Fruit fly (Drosophila melanogaster) whole organism, prepupa: ENCODE data around the gene Xpac.

Source experiments
- Blimp-1 ChIP-seq: fragments of 200-800 bp; sonication (Bioruptor generic); optimal IDR thresholded peaks from 3 replicates; lab custom pipeline; 2017; ENCODE audit warnings: missing biosample characterization, missing genetic modification characterization, mild to moderate bottlenecking, moderate library complexity, missing genetic modification reagents
- CG10631 ChIP-seq: fragments of 200-800 bp; sonication (Bioruptor generic); optimal IDR thresholded peaks from 2 replicates; lab custom pipeline; 2016; ENCODE audit warnings: missing biosample characterization, missing genetic modification characterization
- CG10669 ChIP-seq: fragments of 200-800 bp; sonication (Bioruptor generic); optimal IDR thresholded peaks from 3 replicates; lab custom pipeline; 2018; ENCODE audit warnings: missing biosample characterization, mild to moderate bottlenecking, missing genetic modification characterization, moderate library complexity
- CG11902 ChIP-seq: fragments of 200-800 bp; sonication (Bioruptor generic); optimal IDR thresholded peaks from 3 replicates; lab custom pipeline; 2016; ENCODE audit warnings: missing biosample characterization, missing genetic modification characterization
- CG15336 ChIP-seq: fragments of 200-800 bp; sonication (Bioruptor generic); IDR thresholded peaks from 2 replicates; pipeline ENCODE4 v1.3.6; 2022; ENCODE audit warnings: missing biosample characterization, missing genetic modification characterization
- CG1621 ChIP-seq: fragments of 200-800 bp; sonication (Bioruptor generic); optimal IDR thresholded peaks from 3 replicates; lab custom pipeline; 2018; ENCODE audit warnings: missing biosample characterization, mild to moderate bottlenecking, missing genetic modification characterization
- CG16779 ChIP-seq: fragments of 200-800 bp; sonication (Bioruptor generic); optimal IDR thresholded peaks from 3 replicates; lab custom pipeline; 2017; ENCODE audit warnings: missing biosample characterization, mild to moderate bottlenecking, missing genetic modification characterization
- CG31627 ChIP-seq: fragments of 200-800 bp; sonication (Bioruptor generic); optimal IDR thresholded peaks from 3 replicates; lab custom pipeline; 2016; ENCODE audit warnings: missing biosample characterization, missing genetic modification characterization
- CG3919 ChIP-seq: fragments of 200-800 bp; sonication (Bioruptor generic); optimal IDR thresholded peaks from 3 replicates; lab custom pipeline; 2016; ENCODE audit warnings: missing biosample characterization, missing genetic modification characterization
- CG6276 ChIP-seq: fragments of 200-800 bp; sonication (Bioruptor generic); optimal IDR thresholded peaks from 2 replicates; lab custom pipeline; 2017; ENCODE audit warnings: missing biosample characterization, mild to moderate bottlenecking, missing genetic modification characterization
- CG6854 ChIP-seq: fragments of 200-800 bp; sonication (Bioruptor generic); optimal IDR thresholded peaks from 2 replicates; lab custom pipeline; 2017; ENCODE audit warnings: missing biosample characterization, mild to moderate bottlenecking, missing genetic modification characterization
- CG7368 ChIP-seq: fragments of 200-800 bp; sonication (Bioruptor generic); optimal IDR thresholded peaks from 3 replicates; lab custom pipeline; 2016; ENCODE audit warnings: missing biosample characterization, missing genetic modification characterization
- CG8119 ChIP-seq: fragments of 200-800 bp; sonication (Bioruptor generic); IDR thresholded peaks from 3 replicates; pipeline ENCODE4 v1.3.6; 2022; ENCODE audit warnings: missing biosample characterization, missing genetic modification characterization
- CG8319 ChIP-seq: fragments of 200-800 bp; sonication (Bioruptor generic); optimal IDR thresholded peaks from 3 replicates; lab custom pipeline; 2016; ENCODE audit warnings: missing biosample characterization, missing genetic modification characterization
- Eip75B ChIP-seq: fragments of 200-800 bp; sonication (Bioruptor generic); optimal IDR thresholded peaks from 3 replicates; lab custom pipeline; 2016; ENCODE audit warnings: missing biosample characterization, missing genetic modification characterization
- Eip78C ChIP-seq: fragments of 200-800 bp; sonication (Bioruptor generic); peaks from one replicate; lab custom pipeline; 2016; ENCODE audit warnings: missing biosample characterization, missing genetic modification characterization
- Eip93F ChIP-seq: fragments of 200-800 bp; sonication (Bioruptor generic); optimal IDR thresholded peaks from 2 replicates; lab custom pipeline; 2016; ENCODE audit warnings: missing biosample characterization, mild to moderate bottlenecking, missing genetic modification characterization
- Ets96B ChIP-seq: fragments of 200-800 bp; optimal IDR thresholded peaks from 2 replicates; lab custom pipeline; 2019; ENCODE audit warnings: missing biosample characterization, mild to moderate bottlenecking, missing genetic modification characterization, moderate library complexity
- Hr39 ChIP-seq: fragments of 200-800 bp; sonication (Bioruptor generic); optimal IDR thresholded peaks from 2 replicates; lab custom pipeline; 2016; ENCODE audit warnings: missing biosample characterization, missing genetic modification characterization
- Sox102F ChIP-seq: fragments of 200-800 bp; sonication (Bioruptor generic); optimal IDR thresholded peaks from 2 replicates; lab custom pipeline; 2016; ENCODE audit warnings: missing biosample characterization, mild to moderate bottlenecking, missing genetic modification characterization
- Sox14 ChIP-seq: fragments of 200-800 bp; sonication (Bioruptor generic); optimal IDR thresholded peaks from 3 replicates; lab custom pipeline; 2016; ENCODE audit warnings: missing biosample characterization, missing genetic modification characterization
- Sox15 ChIP-seq: fragments of 200-800 bp; sonication (Bioruptor generic); optimal IDR thresholded peaks from 3 replicates; lab custom pipeline; 2016; ENCODE audit warnings: missing biosample characterization, missing genetic modification characterization
- acj6 ChIP-seq: fragments of 200-800 bp; sonication (Bioruptor generic); optimal IDR thresholded peaks from 3 replicates; lab custom pipeline; 2016; ENCODE audit warnings: missing biosample characterization, missing genetic modification characterization
- cyc ChIP-seq: fragments of 200-800 bp; sonication (Bioruptor generic); optimal IDR thresholded peaks from 3 replicates; lab custom pipeline; 2016; ENCODE audit warnings: missing biosample characterization, missing genetic modification characterization
- dac ChIP-seq: fragments of 200-800 bp; sonication (Bioruptor generic); optimal IDR thresholded peaks from 2 replicates; lab custom pipeline; 2017; ENCODE audit warnings: missing biosample characterization, mild to moderate bottlenecking, missing genetic modification characterization
- dsx ChIP-seq: fragments of 200-800 bp; optimal IDR thresholded peaks from 3 replicates; lab custom pipeline; 2019; ENCODE audit warnings: missing biosample characterization, mild to moderate bottlenecking, missing genetic modification characterization, moderate library complexity; ENCODE audit not compliant: poor library complexity, severe bottlenecking
- fd59A ChIP-seq: fragments of 200-800 bp; sonication (Bioruptor generic); optimal IDR thresholded peaks from 2 replicates; lab custom pipeline; 2017; ENCODE audit warnings: missing biosample characterization, mild to moderate bottlenecking, missing genetic modification characterization, missing genetic modification reagents
- fkh ChIP-seq: fragments of 200-800 bp; sonication (Bioruptor generic); optimal IDR thresholded peaks from 3 replicates; lab custom pipeline; 2017; ENCODE audit warnings: missing biosample characterization, mild to moderate bottlenecking, missing genetic modification characterization, moderate library complexity
- lz ChIP-seq: fragments of 200-800 bp; sonication (Bioruptor generic); optimal IDR thresholded peaks from 3 replicates; lab custom pipeline; 2016; ENCODE audit warnings: missing biosample characterization, missing genetic modification characterization
- pdm3 ChIP-seq: fragments of 200-800 bp; sonication (Bioruptor generic); optimal IDR thresholded peaks from 3 replicates; lab custom pipeline; 2016; ENCODE audit warnings: missing biosample characterization, missing genetic modification characterization
- salr ChIP-seq, 2 experiments: fragments of 200-800 bp; sonication (Bioruptor generic); optimal IDR thresholded peaks; 3 replicates each; lab custom pipeline; 2016 to 2018; ENCODE audit warnings: missing biosample characterization in 2 of 2, missing genetic modification characterization in 2 of 2, mild to moderate bottlenecking in 1 of 2
- ss ChIP-seq, 2 experiments: fragments of 200-800 bp; sonication (Bioruptor generic); optimal IDR thresholded peaks; 2 replicates in 1 of 2; 3 replicates in 1 of 2; lab custom pipeline; 2017 to 2018; ENCODE audit warnings: mild to moderate bottlenecking in 2 of 2, missing biosample characterization in 2 of 2, missing genetic modification characterization in 2 of 2, moderate library complexity in 1 of 2
- topi ChIP-seq: fragments of 200-800 bp; sonication (Bioruptor generic); optimal IDR thresholded peaks from 3 replicates; lab custom pipeline; 2016; ENCODE audit warnings: missing biosample characterization, missing genetic modification characterization

The Xpac gene

dm6 chrX:4150989-4151388, 47.0 kb upstream of the Xpac start (continued):
- peak; percentile 47 for TF ChIP-seq Hr39 (GFP tag; lab: Kevin White, UChicago)
- peak; percentile 25 for TF ChIP-seq topi
- TF ChIP-seq CG8119 (GFP tag; lab: Robert Waterston, UW): peak; percentile 56
- TF ChIP-seq CG15336 (GFP tag; lab: Robert Waterston, UW): peak; percentile 67
- TF ChIP-seq CG11902: no peak
- no peak for TF ChIP-seq Ets96B
- TF ChIP-seq Sox14 (GFP tag; lab: Kevin White, UChicago): no peak
- no peak for TF ChIP-seq CG8319 (GFP tag; lab: Kevin White, UChicago)
- no peak for TF ChIP-seq Eip93F (GFP tag; lab: Kevin White, UChicago)
- TF ChIP-seq dac (GFP tag; lab: Kevin White, UChicago): peak; percentile 42
- no peak for TF ChIP-seq salr (GFP tag; optimal IDR thresholded peaks at IDR 0.05; lab: Kevin White, UChicago)
- peak; percentile 21 for TF ChIP-seq CG6276 (GFP tag; lab: Kevin White, UChicago)

dm6 chrX:4139043-4139442, 35.0 kb upstream of the Xpac start:
- TF ChIP-seq Sox102F (GFP tag; lab: Kevin White, UChicago): no peak
- no peak for TF ChIP-seq Ets96B
- no peak for TF ChIP-seq CG6854 (GFP tag; lab: Kevin White, UChicago)

- TF ChIP-seq Eip78C (GFP tag; lab: Kevin White, UChicago) (peak; percentile 23), CG10631 (GFP tag; lab: Kevin White, UChicago) (no peak), CG8119 (GFP tag; lab: Robert Waterston, UW) (no peak), cyc (GFP tag; lab: Kevin White, UChicago) (no peak), lz (GFP tag; lab: Kevin White, UChicago) (no peak), CG1621 (tag; lab: Kevin White, UChicago) (peak; percentile 72), CG7368 (GFP tag; lab: Kevin White, UChicago) (no peak), Hr39 (GFP tag; lab: Kevin White, UChicago) (no peak), CG6276 (GFP tag; lab: Kevin White, UChicago) (no peak), CG3919 (no peak), topi (no peak), Blimp-1 (GFP tag; lab: Kevin White, UChicago) (no peak), Sox14 (GFP tag; lab: Kevin White, UChicago) (no peak), CG31627 (GFP tag; lab: Kevin White, UChicago) (no peak), dac (GFP tag; lab: Kevin White, UChicago) (no peak), acj6 (GFP tag; lab: Kevin White, UChicago) (no peak), fkh (peak; percentile 81), CG10669 (GFP tag; lab: Kevin White, UChicago) (no peak), CG16779 (tag; lab: Kevin White, UChicago) (no peak), fd59A (no peak), Eip75B (no peak), CG11902 (no peak)
Observed at dm6 chrX:4131049-4131629, 27.1 kb upstream of the Xpac start, which contains the start of gene GlcAT-I. TSS of gene GlcAT-I (plus strand) at chrX:4131211.

DNA sequence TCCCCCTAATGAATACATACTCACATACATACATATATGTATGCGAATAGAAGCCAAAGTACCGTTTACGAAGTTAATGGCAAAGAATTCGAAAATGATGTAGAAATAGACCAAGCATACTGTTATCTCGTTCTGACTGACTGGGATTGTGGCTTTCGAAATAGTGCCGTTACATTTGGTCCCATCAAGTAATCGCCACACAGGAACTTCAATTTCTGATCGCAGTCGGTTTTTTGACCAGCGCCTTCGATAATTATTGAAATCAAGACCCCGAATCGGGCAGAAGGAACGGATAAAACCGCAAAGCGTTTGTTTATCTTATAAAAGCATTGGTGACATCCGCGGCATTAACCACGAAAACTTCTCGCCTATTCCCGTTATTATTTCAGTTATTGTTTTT, 15.6 kb upstream of the Xpac start:
- no peak for TF ChIP-seq CG15336 (GFP tag; lab: Robert Waterston, UW)
- TF ChIP-seq Sox15: no peak
- TF ChIP-seq dsx: no peak
- no peak for TF ChIP-seq pdm3
- no peak for TF ChIP-seq ss (GFP tag; optimal IDR thresholded peaks at IDR 0.05; lab: Kevin White, UChicago)
- no peak for TF ChIP-seq CG7368 (GFP tag; lab: Kevin White, UChicago)
- no peak for TF ChIP-seq fkh
